Worm (Caenorhabditis elegans): ENCODE data around the gene best-24.

best-24 gene

DNA sequence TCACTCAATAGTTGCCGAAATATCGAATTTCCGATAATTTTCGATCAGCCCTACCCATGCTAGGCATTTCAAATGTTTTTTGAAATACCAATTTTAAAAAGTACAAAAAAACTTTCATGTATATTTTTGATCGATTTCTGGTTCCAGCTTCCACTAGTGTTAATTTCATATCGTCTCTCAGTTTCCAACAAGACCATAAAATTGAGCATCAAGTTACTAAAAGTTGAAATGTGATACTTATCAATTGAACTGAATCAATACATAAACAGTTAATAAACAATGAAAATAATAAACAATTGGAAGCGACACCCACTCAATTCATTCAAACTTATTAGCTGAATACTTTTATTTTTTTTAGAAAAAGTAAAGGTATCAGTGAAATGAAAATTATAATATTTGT, 34.6 kb upstream of the best-24 start, which contains the start of gene cup-4:
Gene cup-4, plus strand, starts transcription at position 301 of the 400 bp plus-strand sequence.
- TF ChIP-seq cog-1 (tag; optimal IDR thresholded peaks at IDR 0.05) = no peak
- no peak for TF ChIP-seq ztf-23 (GFP tag; IDR thresholded peaks at IDR 0.05)
- no peak for TF ChIP-seq ztf-29 (GFP tag; IDR thresholded peaks at IDR 0.05)
- no peak for TF ChIP-seq med-1 (GFP tag; optimal IDR thresholded peaks at IDR 0.05; ENCODE audit: insufficient read depth)
- no peak for TF ChIP-seq tab-1 (GFP tag; IDR thresholded peaks at IDR 0.05)
- no peak for TF ChIP-seq ref-1 (GFP tag; conservative IDR thresholded peaks at IDR 0.05)
- no peak for TF ChIP-seq flt-1 (GFP tag; IDR thresholded peaks at IDR 0.05)
- TF ChIP-seq klf-2 (GFP tag; conservative IDR thresholded peaks at IDR 0.05) = no peak
- no peak for TF ChIP-seq T22C8.4 (GFP tag; IDR thresholded peaks at IDR 0.05)

DNA sequence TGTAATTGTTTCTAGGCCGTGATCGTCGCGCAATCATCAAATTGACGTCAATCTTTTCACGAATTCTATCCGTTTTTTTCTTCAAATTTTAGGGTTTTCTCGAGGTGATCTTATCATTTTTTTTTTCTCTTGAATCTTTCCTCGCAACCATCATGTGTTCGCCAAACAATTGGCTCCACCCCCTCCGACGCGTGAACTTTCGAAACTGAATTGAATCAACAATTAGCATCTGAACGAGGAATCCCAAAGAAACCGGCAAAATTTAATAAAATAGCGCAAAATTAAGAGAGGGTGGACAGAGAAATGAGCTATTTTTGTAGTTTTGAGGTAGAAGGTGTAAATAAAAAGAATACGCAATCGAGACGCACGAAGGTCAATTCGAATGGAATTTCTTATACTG, 28.1 kb upstream of the best-24 start:
- TF ChIP-seq flt-1 (GFP tag; IDR thresholded peaks at IDR 0.05) (no peak), klf-2 (GFP tag; conservative IDR thresholded peaks at IDR 0.05) (no peak), med-1 (GFP tag; optimal IDR thresholded peaks at IDR 0.05; ENCODE audit: insufficient read depth) (no peak), ztf-23 (GFP tag; IDR thresholded peaks at IDR 0.05) (no peak), ref-1 (GFP tag; conservative IDR thresholded peaks at IDR 0.05) (no peak), ztf-29 (GFP tag; IDR thresholded peaks at IDR 0.05) (no peak), cog-1 (tag; optimal IDR thresholded peaks at IDR 0.05) (no peak), tab-1 (GFP tag; IDR thresholded peaks at IDR 0.05) (no peak), T22C8.4 (GFP tag; IDR thresholded peaks at IDR 0.05) (no peak)

DNA sequence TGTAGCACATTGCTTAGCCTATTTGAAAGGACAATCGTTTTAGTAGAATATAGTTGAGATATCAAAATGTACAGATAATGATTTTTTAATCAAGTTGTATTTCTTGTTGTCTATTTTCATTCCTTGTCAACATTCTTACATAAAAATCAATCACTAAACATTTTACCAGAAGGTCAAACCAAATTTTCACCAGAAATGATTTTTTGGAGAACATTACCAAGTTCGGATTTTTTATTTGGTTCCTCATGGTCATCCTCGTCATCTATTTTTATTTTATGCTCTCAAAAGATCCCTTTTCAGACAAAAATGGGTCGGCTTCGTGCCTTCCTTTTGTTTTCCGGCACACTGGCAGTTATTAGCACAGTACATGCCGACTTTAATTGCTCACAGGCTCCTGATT, 27.4 kb upstream of the best-24 start, which contains the start of gene tyr-1:
Gene tyr-1, plus strand, starts transcription at position 301 of the 400 bp plus-strand sequence.
- TF ChIP-seq flt-1 (GFP tag; IDR thresholded peaks at IDR 0.05) = no peak
- no peak for TF ChIP-seq ref-1 (GFP tag; conservative IDR thresholded peaks at IDR 0.05)
- no peak for TF ChIP-seq klf-2 (GFP tag; conservative IDR thresholded peaks at IDR 0.05)
- TF ChIP-seq T22C8.4 (GFP tag; IDR thresholded peaks at IDR 0.05) = no peak
- TF ChIP-seq ztf-23 (GFP tag; IDR thresholded peaks at IDR 0.05) = no peak
- TF ChIP-seq ztf-29 (GFP tag; IDR thresholded peaks at IDR 0.05) = no peak
- TF ChIP-seq med-1 (GFP tag; optimal IDR thresholded peaks at IDR 0.05; ENCODE audit: insufficient read depth) = no peak
- TF ChIP-seq tab-1 (GFP tag; IDR thresholded peaks at IDR 0.05) = no peak
- TF ChIP-seq cog-1 (tag; optimal IDR thresholded peaks at IDR 0.05) = no peak

DNA sequence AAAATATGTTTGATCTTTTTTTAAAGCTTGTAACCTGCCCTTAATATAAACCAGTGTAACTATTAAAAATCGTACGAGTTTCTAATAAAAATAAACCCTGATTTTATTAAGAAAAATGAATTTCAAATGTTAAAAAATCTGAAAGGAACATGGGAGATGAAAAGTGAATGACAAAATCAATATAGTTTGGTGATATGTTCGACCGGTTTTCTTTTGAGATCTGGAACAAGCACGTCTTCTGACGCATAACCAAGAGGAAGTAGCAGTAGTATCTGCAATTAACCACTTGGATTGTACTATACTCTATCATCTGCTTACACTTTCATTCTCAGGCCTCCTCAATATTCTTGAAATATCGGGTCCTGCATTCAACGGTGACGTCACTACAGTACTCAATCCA, 23.7 kb upstream of the best-24 start:
- TF ChIP-seq cog-1 (tag; optimal IDR thresholded peaks at IDR 0.05) (no peak), ztf-23 (GFP tag; IDR thresholded peaks at IDR 0.05) (no peak), ztf-29 (GFP tag; IDR thresholded peaks at IDR 0.05) (no peak), tab-1 (GFP tag; IDR thresholded peaks at IDR 0.05) (no peak), ref-1 (GFP tag; conservative IDR thresholded peaks at IDR 0.05) (no peak), med-1 (GFP tag; optimal IDR thresholded peaks at IDR 0.05; ENCODE audit: insufficient read depth) (no peak), klf-2 (GFP tag; conservative IDR thresholded peaks at IDR 0.05) (no peak), T22C8.4 (GFP tag; IDR thresholded peaks at IDR 0.05) (no peak), flt-1 (GFP tag; IDR thresholded peaks at IDR 0.05) (no peak)

DNA sequence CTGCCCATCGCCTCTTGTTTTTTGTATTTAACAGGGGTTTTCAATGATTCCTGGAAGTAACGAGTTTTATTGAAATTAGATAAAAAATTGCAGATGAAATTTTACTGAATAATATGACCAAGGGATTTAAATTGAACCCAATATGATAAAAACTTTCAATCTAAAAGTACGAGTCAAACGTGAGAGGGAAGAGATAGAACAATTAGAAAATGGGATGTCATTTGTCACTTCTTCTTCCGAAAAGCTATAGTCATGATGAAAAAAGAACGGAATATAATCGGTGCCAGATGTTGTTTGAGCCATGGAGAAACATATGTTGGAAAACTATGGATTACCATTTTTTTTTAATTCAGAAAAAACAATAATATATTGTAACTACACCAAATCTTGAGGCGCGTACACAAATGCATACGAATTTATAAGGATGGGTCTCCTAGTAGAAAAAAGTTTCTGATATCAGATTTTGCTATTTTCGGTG, 21.9 kb upstream of the best-24 start, which contains the start of gene sup-18:
Gene sup-18, minus strand, starts transcription at position 51 of the 478 bp plus-strand sequence.
- TF ChIP-seq tab-1 (GFP tag; IDR thresholded peaks at IDR 0.05) (no peak), flt-1 (GFP tag; IDR thresholded peaks at IDR 0.05) (no peak), ztf-23 (GFP tag; IDR thresholded peaks at IDR 0.05) (no peak), med-1 (GFP tag; optimal IDR thresholded peaks at IDR 0.05; ENCODE audit: insufficient read depth) (no peak), cog-1 (tag; optimal IDR thresholded peaks at IDR 0.05) (no peak), klf-2 (GFP tag; conservative IDR thresholded peaks at IDR 0.05) (no peak), ztf-29 (GFP tag; IDR thresholded peaks at IDR 0.05) (no peak), ref-1 (GFP tag; conservative IDR thresholded peaks at IDR 0.05) (no peak), T22C8.4 (GFP tag; IDR thresholded peaks at IDR 0.05) (no peak)

DNA sequence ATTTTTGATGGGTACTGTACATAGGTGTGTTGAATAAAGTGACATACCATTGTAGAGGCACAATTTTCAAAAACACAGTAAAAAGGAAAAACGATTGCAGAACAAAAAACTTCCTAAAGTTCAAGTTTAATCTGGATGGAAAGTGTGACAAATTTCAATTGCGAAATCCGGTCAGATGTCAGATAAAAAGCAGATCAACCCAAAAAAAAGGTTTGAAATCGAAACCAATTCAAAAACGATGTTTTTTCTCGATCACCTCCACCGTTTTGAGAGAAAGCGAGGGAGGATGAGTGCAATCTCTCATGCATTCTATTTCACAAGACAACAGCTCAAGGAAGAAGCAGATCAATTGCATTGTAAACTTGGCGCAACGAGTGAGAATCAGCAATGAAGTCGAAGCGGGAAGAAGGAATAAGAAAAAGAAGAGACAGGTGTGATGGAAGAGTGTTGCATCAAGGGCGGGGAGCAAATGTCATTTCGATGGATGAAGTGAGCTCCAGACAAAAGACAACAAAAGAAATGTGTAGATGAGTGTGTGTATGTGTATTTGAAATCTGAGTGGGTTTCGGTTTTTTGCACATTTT, 20.6 kb upstream of the best-24 start:
- TF ChIP-seq med-1 (GFP tag; optimal IDR thresholded peaks at IDR 0.05; ENCODE audit: insufficient read depth) = no peak
- TF ChIP-seq flt-1 (GFP tag; IDR thresholded peaks at IDR 0.05) = no peak
- no peak for TF ChIP-seq cog-1 (tag; optimal IDR thresholded peaks at IDR 0.05)

DNA sequence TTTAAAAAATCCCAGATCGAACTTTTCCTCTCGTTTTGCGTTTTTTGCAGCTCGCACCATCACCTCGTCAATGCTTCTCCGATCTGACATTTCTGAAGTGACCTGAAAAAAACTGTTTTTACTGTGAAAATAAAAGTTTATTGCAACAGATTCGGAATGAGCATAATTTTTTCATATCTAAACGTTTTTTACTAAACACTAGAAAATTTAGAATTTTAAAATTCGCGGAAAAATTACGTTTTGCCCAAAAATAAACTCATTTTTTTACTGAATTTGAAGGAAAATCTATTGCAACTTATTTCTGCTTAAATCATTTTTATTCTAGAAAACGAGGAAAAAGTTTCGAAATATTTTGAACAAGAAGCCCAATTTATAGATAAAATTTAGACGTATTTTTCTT, 17.9 kb upstream of the best-24 start, which contains the start of gene ZK688.9:
Gene ZK688.9, minus strand, starts transcription at position 101 of the 400 bp plus-strand sequence.
- TF ChIP-seq ref-1 (GFP tag; conservative IDR thresholded peaks at IDR 0.05) (no peak), cog-1 (tag; optimal IDR thresholded peaks at IDR 0.05) (no peak), ztf-29 (GFP tag; IDR thresholded peaks at IDR 0.05) (no peak)

DNA sequence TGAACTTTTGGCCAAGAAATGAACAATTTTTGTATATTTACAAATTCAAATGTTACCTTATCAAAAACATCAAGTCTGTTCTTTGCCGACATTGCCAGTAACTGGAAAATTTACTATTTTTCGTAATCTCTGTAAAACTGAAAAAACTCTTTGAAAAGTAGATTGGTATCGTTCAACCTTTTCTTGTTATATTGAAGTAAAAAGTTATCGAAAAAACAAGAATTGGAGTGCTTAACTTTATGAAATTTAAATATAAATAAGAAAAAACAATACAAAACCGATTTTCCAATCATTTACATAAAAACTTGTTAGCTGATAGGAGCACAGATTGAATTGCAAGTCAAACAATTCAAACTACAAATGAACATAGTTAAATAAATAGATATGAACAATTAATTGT, 16.0 kb upstream of the best-24 start, which contains the start of gene ZK688.11:
Gene ZK688.11, minus strand, starts transcription at position 101 of the 400 bp plus-strand sequence.
- no peak for TF ChIP-seq ref-1 (GFP tag; conservative IDR thresholded peaks at IDR 0.05)
- TF ChIP-seq T22C8.4 (GFP tag; IDR thresholded peaks at IDR 0.05) = no peak
- TF ChIP-seq klf-2 (GFP tag; conservative IDR thresholded peaks at IDR 0.05) = no peak
- no peak for TF ChIP-seq ztf-23 (GFP tag; IDR thresholded peaks at IDR 0.05)
- no peak for TF ChIP-seq ztf-29 (GFP tag; IDR thresholded peaks at IDR 0.05)
- TF ChIP-seq flt-1 (GFP tag; IDR thresholded peaks at IDR 0.05) = no peak
- no peak for TF ChIP-seq cog-1 (tag; optimal IDR thresholded peaks at IDR 0.05)
- TF ChIP-seq tab-1 (GFP tag; IDR thresholded peaks at IDR 0.05) = no peak
- TF ChIP-seq med-1 (GFP tag; optimal IDR thresholded peaks at IDR 0.05; ENCODE audit: insufficient read depth) = no peak

DNA sequence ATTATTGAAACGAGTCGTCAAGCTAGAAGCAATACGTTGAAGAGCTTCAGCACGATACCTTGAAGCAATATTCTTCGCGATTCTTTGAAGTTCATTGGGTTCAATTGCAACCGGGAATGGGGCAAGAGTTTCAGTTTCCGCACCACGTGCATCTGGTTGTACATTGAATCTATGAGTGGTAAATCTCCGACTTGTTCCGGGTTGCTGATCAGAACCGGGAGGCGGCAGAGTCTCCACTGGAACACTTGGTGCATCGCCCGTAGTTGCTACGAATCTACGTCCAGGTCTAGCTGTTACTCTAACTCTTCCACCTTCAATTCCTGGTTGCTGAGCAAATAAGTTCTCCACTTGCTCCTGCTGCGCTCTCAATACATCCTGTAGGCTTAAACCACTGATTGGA, 11.8 kb upstream of the best-24 start:
- no peak for TF ChIP-seq tab-1 (GFP tag; IDR thresholded peaks at IDR 0.05)

DNA sequence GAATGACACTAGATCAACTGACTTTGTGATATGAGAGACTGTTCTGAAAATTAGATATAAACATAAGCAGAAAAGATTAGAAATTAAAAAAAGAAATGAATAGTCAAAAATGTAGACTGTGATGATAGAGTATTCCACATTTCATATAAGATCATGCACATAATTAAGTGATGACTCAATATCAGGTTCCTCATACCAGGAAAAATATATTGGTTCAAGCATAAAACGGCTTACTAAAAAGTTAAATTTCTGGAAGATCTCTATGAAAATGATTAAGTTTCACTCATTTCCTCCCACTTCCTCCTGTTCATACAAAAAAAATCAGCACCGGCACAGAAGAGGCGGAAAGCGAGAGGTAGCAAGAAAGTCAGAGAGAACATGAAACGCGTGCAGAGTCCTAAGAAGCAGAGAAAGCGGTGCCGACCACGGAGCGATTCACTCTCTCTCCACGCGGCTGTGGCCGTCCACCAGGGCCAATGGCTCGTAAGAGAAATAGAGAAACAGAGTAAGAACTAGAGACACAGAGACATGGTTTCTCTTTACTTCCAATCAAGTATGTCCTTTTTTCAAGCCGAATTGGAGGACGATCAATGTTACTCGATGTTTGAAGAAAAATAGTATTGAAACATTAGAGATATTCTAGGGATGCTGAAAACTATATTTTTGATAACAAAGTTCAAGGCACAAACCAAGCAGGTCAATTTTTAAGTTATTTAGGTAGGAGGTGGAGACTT, 9.1 kb upstream of the best-24 start, which contains the start of the genes ZK688.5 and fahd-1:
Gene ZK688.5, minus strand, starts transcription at position 51 of the 734 bp plus-strand sequence.
Gene fahd-1, plus strand, starts transcription at position 684 of the 734 bp plus-strand sequence.
- no peak for TF ChIP-seq T22C8.4 (GFP tag; IDR thresholded peaks at IDR 0.05)
- TF ChIP-seq cog-1 (tag; optimal IDR thresholded peaks at IDR 0.05) = peak; percentile 10
- TF ChIP-seq ztf-29 (GFP tag; IDR thresholded peaks at IDR 0.05) = no peak
- TF ChIP-seq ztf-23 (GFP tag; IDR thresholded peaks at IDR 0.05) = 0 out of 2 replicates have a peak, but pooled peaks have one; percentile 51
- TF ChIP-seq klf-2 (GFP tag; conservative IDR thresholded peaks at IDR 0.05) = no peak
